Fruit fly (Drosophila melanogaster): Measurements from ENCODE around the gene crok.

crok gene

DNA sequence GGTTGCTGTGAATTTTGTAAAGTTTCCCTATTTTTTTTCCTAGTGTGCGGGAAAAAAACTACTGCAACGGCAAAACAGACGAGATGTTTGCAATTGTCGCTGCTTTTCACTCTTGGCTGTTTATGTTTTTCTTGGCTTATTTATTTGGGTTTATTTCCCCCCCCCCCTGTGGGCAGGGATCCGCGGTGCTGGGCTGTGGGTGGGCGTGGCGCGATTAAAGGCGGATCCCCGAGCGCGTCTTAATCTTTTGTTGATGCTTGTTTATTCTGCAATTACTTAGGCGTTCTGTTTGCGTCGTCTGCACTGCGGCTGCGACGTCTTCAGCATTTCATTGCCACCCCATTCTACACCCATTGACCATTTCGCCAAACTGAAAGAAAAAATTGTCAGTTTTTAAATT is 22.1 kb downstream of the crok start (continued):
- peak; percentile 24 for TF ChIP-seq Blimp-1 (GFP tag; optimal IDR thresholded peaks at IDR 0.05)
- TF ChIP-seq ara (GFP tag; IDR thresholded peaks at IDR 0.05) = peak; percentile 43; the same call in 1 of the 2 replicates
- no peak for TF ChIP-seq CG6689 (GFP tag; IDR thresholded peaks at IDR 0.05)
- TF ChIP-seq Asciz (GFP tag; optimal IDR thresholded peaks at IDR 0.05) = peak; percentile 29
- TF ChIP-seq Antp (GFP tag; optimal IDR thresholded peaks at IDR 0.05) = no peak
- TF ChIP-seq CG10209 (GFP tag; optimal IDR thresholded peaks at IDR 0.05) = no peak
- peak; percentile 72 for TF ChIP-seq Xrp1 (GFP tag; IDR thresholded peaks at IDR 0.05)
- no peak for TF ChIP-seq sima (GFP tag; optimal IDR thresholded peaks at IDR 0.05)
- TF ChIP-seq bcd (GFP tag; optimal IDR thresholded peaks at IDR 0.05) = peak; percentile 8
- TF ChIP-seq onecut (GFP tag; IDR thresholded peaks at IDR 0.05) = peak; percentile 17; the same call in 1 of the 2 replicates
- peak; percentile 30 for TF ChIP-seq CG15696 (tag; optimal IDR thresholded peaks at IDR 0.05)
- TF ChIP-seq CG11093 (GFP tag; IDR thresholded peaks at IDR 0.05) = no peak
- TF ChIP-seq sr (GFP tag; IDR thresholded peaks at IDR 0.05) = no peak
- TF ChIP-seq pan (optimal IDR thresholded peaks at IDR 0.05) = no peak
- TF ChIP-seq pan (GFP tag; optimal IDR thresholded peaks at IDR 0.05 in 1 of 2, IDR thresholded peaks at IDR 0.05 in 1 of 2) = peak in 1 of 2 experiments; percentile 28
- TF ChIP-seq CG3407 (GFP tag; optimal IDR thresholded peaks at IDR 0.05) = no peak
- TF ChIP-seq gro (GFP tag; optimal IDR thresholded peaks at IDR 0.05) = no peak
- TF ChIP-seq CG13123 (GFP tag; optimal IDR thresholded peaks at IDR 0.05) = no peak
- TF ChIP-seq ci (GFP tag; IDR thresholded peaks at IDR 0.05) = 0 out of 3 replicates have a peak, but pooled peaks have one; percentile 17
- 0 out of 2 replicates have a peak, but pooled peaks have one; percentile 28 for TF ChIP-seq dati (GFP tag; IDR thresholded peaks at IDR 0.05)
- no peak for TF ChIP-seq lov (optimal IDR thresholded peaks at IDR 0.05)
- TF ChIP-seq lov (GFP tag; IDR thresholded peaks at IDR 0.05) = 0 out of 3 replicates have a peak, but pooled peaks have one; percentile 40

DNA sequence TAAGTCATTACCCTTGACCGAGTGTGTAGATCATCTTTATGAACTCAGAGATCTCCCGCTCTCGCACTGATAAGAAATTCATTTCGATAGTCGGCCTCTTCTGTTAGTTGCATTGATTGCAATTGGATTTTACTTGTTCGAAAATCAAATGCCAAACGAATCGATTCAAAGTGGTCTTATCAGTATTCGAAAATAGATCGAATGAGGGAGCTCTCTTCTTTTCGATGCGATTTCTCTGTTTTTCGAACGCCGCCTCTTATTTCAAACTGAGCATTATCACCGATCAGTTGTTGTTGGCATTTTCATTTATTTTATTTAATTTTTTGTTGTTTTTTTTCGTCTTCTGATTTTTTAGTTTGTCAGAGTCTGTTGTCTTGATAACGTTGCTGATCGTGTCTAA is 28.2 kb downstream of the crok start:
- TF ChIP-seq CG6854 (GFP tag; optimal IDR thresholded peaks at IDR 0.05) (no peak), jing (GFP tag; optimal IDR thresholded peaks at IDR 0.05) (no peak), CG3847 (GFP tag; IDR thresholded peaks at IDR 0.05) (no peak), insv (GFP tag; optimal IDR thresholded peaks at IDR 0.05) (peak in 1 of 2 experiments; percentile 57)

DNA sequence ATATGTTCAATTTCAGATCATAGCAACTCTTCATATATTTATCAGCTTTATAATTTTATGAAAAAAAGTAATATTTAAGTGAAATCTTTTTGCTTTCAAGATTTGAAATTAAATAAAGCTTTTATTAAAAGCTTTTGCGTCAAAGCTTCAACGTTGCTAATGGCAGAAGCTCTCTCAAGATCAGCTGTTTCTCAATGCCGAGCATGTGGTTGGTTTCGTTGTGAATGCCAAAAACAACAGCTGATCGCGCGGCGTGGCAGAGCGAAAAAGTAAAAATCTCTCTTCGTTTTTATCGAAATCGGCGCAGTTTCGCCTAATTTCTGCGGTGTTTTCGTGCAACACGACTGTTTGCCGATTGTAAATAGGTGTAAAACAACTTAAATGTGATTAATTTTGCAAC is 34.8 kb downstream of the crok start, which contains the start of gene CG31759:
CG31759 (plus strand) TSS at position 161 of the 400 bp plus-strand sequence.
- TF ChIP-seq CG43689 (GFP tag; IDR thresholded peaks at IDR 0.05) (no peak), stwl (tag; optimal IDR thresholded peaks at IDR 0.05) (peak; percentile 5), pzg (GFP tag; optimal IDR thresholded peaks at IDR 0.05) (peak; percentile 3), Xbp1 (GFP tag; optimal IDR thresholded peaks at IDR 0.05) (no peak), CG3163 (GFP tag; optimal IDR thresholded peaks at IDR 0.05) (peak; percentile 11), CG13287 (GFP tag; IDR thresholded peaks at IDR 0.05; ENCODE audit: partially characterized antibody) (peak; percentile 72), Trl (optimal IDR thresholded peaks at IDR 0.05) (peak; percentile 13 to 39), Trl (GFP tag; optimal IDR thresholded peaks at IDR 0.05) (no peak), da (GFP tag; optimal IDR thresholded peaks at IDR 0.05) (no peak), crp (GFP tag; optimal IDR thresholded peaks at IDR 0.05) (peak in 1 of 2 experiments; percentile 88), Dll (GFP tag; IDR thresholded peaks at IDR 0.05; ENCODE audit: partially characterized antibody) (0 out of 4 replicates have a peak, but pooled peaks have one; percentile 27)

Data from whole organism, embryonic.